Worm (Caenorhabditis elegans): Measurements from ENCODE around the gene igdb-3.

- TF ChIP-seq dpl-1 (GFP tag; optimal IDR thresholded peaks at IDR 0.05) (no peak), nhr-19 (GFP tag; conservative IDR thresholded peaks at IDR 0.05) (no peak), unc-62 (GFP tag; optimal IDR thresholded peaks at IDR 0.05) (no peak)
These were observed 31.5 kb upstream of the igdb-3 start for ce11 chrX:6353763-6354162.
